Worm (Caenorhabditis elegans): Measurements from ENCODE around the gene spe-42.

DNA sequence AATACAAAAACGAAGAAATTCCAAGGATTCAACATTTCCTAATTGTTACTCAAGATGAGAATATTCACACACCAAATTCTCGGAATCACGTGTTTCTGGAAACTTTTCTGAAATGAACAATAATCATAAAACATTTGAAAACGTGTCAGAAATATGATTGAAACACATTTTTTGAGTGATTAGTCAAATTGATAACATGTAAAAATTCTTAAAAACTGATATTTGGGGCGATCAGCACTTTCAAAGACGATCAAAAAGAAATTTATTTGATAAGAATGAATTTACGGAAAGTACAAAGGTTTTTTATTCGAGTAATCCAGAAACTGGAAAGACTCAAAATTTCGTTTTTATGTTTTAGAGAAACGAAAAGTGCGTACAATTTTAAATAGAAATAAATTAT, 21.0 kb downstream of the spe-42 start, which contains the start of gene tre-3:
- TF ChIP-seq ama-1 (optimal IDR thresholded peaks at IDR 0.05): no peak
- no peak for TF ChIP-seq sea-1 (GFP tag; conservative IDR thresholded peaks at IDR 0.05)
- no peak for TF ChIP-seq B0310.2 (tag; optimal IDR thresholded peaks at IDR 0.05)
- TF ChIP-seq hmg-4 (GFP tag; optimal IDR thresholded peaks at IDR 0.05): no peak
- TF ChIP-seq ceh-36 (tag; optimal IDR thresholded peaks at IDR 0.05): no peak
- TF ChIP-seq ceh-13 (GFP tag; optimal IDR thresholded peaks at IDR 0.05): no peak
- TF ChIP-seq aly-1 (tag; optimal IDR thresholded peaks at IDR 0.05): no peak
- TF ChIP-seq hmbx-1 (tag; optimal IDR thresholded peaks at IDR 0.05): no peak
- TF ChIP-seq F13C5.2 (tag; optimal IDR thresholded peaks at IDR 0.05): no peak
- TF ChIP-seq tbx-11 (GFP tag; IDR thresholded peaks at IDR 0.05): no peak
- no peak for TF ChIP-seq tra-4 (tag; optimal IDR thresholded peaks at IDR 0.05)

Data from whole organism, early embryonic.